Worm (Caenorhabditis elegans) whole organism, L1 larva: Measurements from ENCODE around the gene F22B7.9.

Source experiments
- C04F5.9 ChIP-seq: sonication (generic microtip); optimal IDR thresholded peaks from 2 replicates; lab custom pipeline; 2016; ENCODE audit warnings: missing genetic modification characterization, missing compliant biosample characterization
- C34B4.2 ChIP-seq: sonication (generic microtip); optimal IDR thresholded peaks from 2 replicates; lab custom pipeline; 2017; ENCODE audit warnings: mild to moderate bottlenecking, missing genetic modification characterization, missing compliant biosample characterization
- F16B12.6 ChIP-seq: fragments of 150-350 bp; optimal IDR thresholded peaks from 2 replicates; lab custom pipeline; 2014; ENCODE audit warnings: missing biosample characterization, missing genetic modification characterization
- blmp-1 ChIP-seq: fragments of 150-350 bp; optimal IDR thresholded peaks from 2 replicates; lab custom pipeline; 2014; ENCODE audit warnings: missing biosample characterization, missing genetic modification characterization
- ceh-63 ChIP-seq: fragments of 200-800 bp; sonication (Bioruptor generic); optimal IDR thresholded peaks from 2 replicates; lab custom pipeline; 2018; ENCODE audit warnings: mild to moderate bottlenecking, missing genetic modification characterization, missing compliant biosample characterization
- ceh-82 ChIP-seq, 3 experiments: fragments of 150-350 bp in 1 of 3; sonication (generic microtip) in 2 of 3; optimal IDR thresholded peaks; 2 replicates each; lab custom pipeline; 2014 to 2017; ENCODE audit warnings: missing biosample characterization in 3 of 3, missing genetic modification characterization in 3 of 3
- ceh-88 ChIP-seq: fragments of 200-800 bp; sonication (Bioruptor generic); IDR thresholded peaks from 2 replicates; pipeline ENCODE4 v1.3.6; 2022; ENCODE audit warnings: missing genetic modification characterization, missing compliant biosample characterization
- dpl-1 ChIP-seq, 3 experiments: fragments of 150-350 bp in 2 of 3; sonication (generic microtip) in 1 of 3; optimal IDR thresholded peaks; 2 replicates each; lab custom pipeline; 2014 to 2017; ENCODE audit warnings: missing biosample characterization in 3 of 3, missing genetic modification characterization in 3 of 3, missing genetic modification reagents in 3 of 3
- efl-1 ChIP-seq, 4 experiments: fragments of 150-350 bp; optimal IDR thresholded peaks in 3 of 4; peaks in 1 of 4; 1 replicate in 1 of 4; 2 replicates in 3 of 4; lab custom pipeline; 2014; ENCODE audit warnings: missing biosample characterization in 2 of 4, missing genetic modification characterization in 2 of 4, missing genetic modification reagents in 2 of 4
- egl-27 ChIP-seq, 2 experiments: fragments of 150-350 bp in 1 of 2; sonication (generic microtip); optimal IDR thresholded peaks; 3 replicates each; lab custom pipeline; 2017 to 2018; ENCODE audit warnings: missing biosample characterization in 2 of 2, missing genetic modification characterization in 2 of 2, missing genetic modification reagents in 2 of 2
- elt-3 ChIP-seq, 6 experiments: fragments of 150-350 bp in 1 of 6; sonication (generic microtip); optimal IDR thresholded peaks; 2 replicates each; lab custom pipeline; 2017 to 2018; ENCODE audit warnings: missing biosample characterization in 6 of 6, missing genetic modification characterization in 6 of 6, inconsistent platforms in 1 of 6
- fkh-4 ChIP-seq: sonication (generic microtip); optimal IDR thresholded peaks from 2 replicates; lab custom pipeline; 2016; ENCODE audit warnings: missing compliant biosample characterization, missing genetic modification characterization, borderline replicate concordance
- hlh-17 ChIP-seq: fragments of 200-800 bp; sonication (Bioruptor generic); optimal IDR thresholded peaks from 2 replicates; lab custom pipeline; 2018; ENCODE audit warnings: missing genetic modification characterization, mild to moderate bottlenecking, missing compliant biosample characterization, moderate library complexity, borderline replicate concordance
- hlh-4 ChIP-seq: sonication (generic microtip); optimal IDR thresholded peaks from 2 replicates; lab custom pipeline; 2016; ENCODE audit warnings: mild to moderate bottlenecking, missing genetic modification characterization, missing compliant biosample characterization
- hpl-2 ChIP-seq: fragments of 150-350 bp; optimal IDR thresholded peaks from 2 replicates; lab custom pipeline; 2014; ENCODE audit warnings: missing biosample characterization, missing genetic modification reagents, missing genetic modification characterization
- isw-1 ChIP-seq: fragments of 200-800 bp; sonication (Bioruptor generic); IDR thresholded peaks from 2 replicates; pipeline ENCODE4 v1.3.6; 2022; ENCODE audit warnings: missing genetic modification characterization, missing compliant biosample characterization
- jun-1 ChIP-seq: fragments of 150-350 bp; optimal IDR thresholded peaks from 2 replicates; lab custom pipeline; 2014; ENCODE audit warnings: missing biosample characterization, missing genetic modification reagents, missing genetic modification characterization
- lin-14 ChIP-seq: fragments of 200-800 bp; sonication (Bioruptor generic); optimal IDR thresholded peaks from 2 replicates; lab custom pipeline; 2018; ENCODE audit warnings: mild to moderate bottlenecking, missing genetic modification characterization, moderate library complexity, missing compliant biosample characterization
- lin-35 ChIP-seq, 2 experiments: fragments of 150-350 bp; optimal IDR thresholded peaks; 2 replicates each; lab custom pipeline; 2014; ENCODE audit warnings: missing biosample characterization in 2 of 2, missing genetic modification characterization in 2 of 2, missing genetic modification reagents in 2 of 2
- lin-39 ChIP-seq: fragments of 150-350 bp; optimal IDR thresholded peaks from 2 replicates; lab custom pipeline; 2014; ENCODE audit warnings: missing biosample characterization, missing genetic modification reagents, missing genetic modification characterization
- lir-3 ChIP-seq: sonication (generic microtip); optimal IDR thresholded peaks from 2 replicates; lab custom pipeline; 2016; ENCODE audit warnings: mild to moderate bottlenecking, missing genetic modification characterization, moderate library complexity, missing compliant biosample characterization; ENCODE audit not compliant: poor library complexity
- mdl-1 ChIP-seq, 2 experiments: fragments of 150-350 bp; optimal IDR thresholded peaks; 2 replicates each; lab custom pipeline; 2014 to 2017; ENCODE audit warnings: missing biosample characterization in 2 of 2, missing genetic modification characterization in 2 of 2, inconsistent platforms in 1 of 2
- mep-1 ChIP-seq: fragments of 150-350 bp; optimal IDR thresholded peaks from 2 replicates; lab custom pipeline; 2014; ENCODE audit warnings: missing biosample characterization, missing genetic modification characterization
- nhr-11 ChIP-seq: fragments of 150-350 bp; optimal IDR thresholded peaks from 2 replicates; lab custom pipeline; 2014; ENCODE audit warnings: missing biosample characterization, missing genetic modification characterization
- nhr-19 ChIP-seq: fragments of 200-800 bp; sonication (Bioruptor generic); conservative IDR thresholded peaks from 2 replicates; pipeline ENCODE4 v1.3.6; 2022; ENCODE audit warnings: missing genetic modification characterization, missing compliant biosample characterization
- nhr-20 ChIP-seq: sonication (generic microtip); optimal IDR thresholded peaks from 2 replicates; lab custom pipeline; 2016; ENCODE audit warnings: mild to moderate bottlenecking, missing genetic modification characterization, missing compliant biosample characterization
- nhr-28 ChIP-seq: fragments of 150-350 bp; optimal IDR thresholded peaks from 2 replicates; lab custom pipeline; 2014; ENCODE audit warnings: missing biosample characterization, missing genetic modification characterization
- nhr-47 ChIP-seq: sonication (generic microtip); optimal IDR thresholded peaks from 2 replicates; lab custom pipeline; 2016; ENCODE audit warnings: mild to moderate bottlenecking, missing genetic modification characterization, moderate library complexity, missing compliant biosample characterization
- nhr-71 ChIP-seq: sonication (generic microtip); optimal IDR thresholded peaks from 2 replicates; lab custom pipeline; 2016; ENCODE audit warnings: mild to moderate bottlenecking, missing genetic modification characterization, moderate library complexity, missing compliant biosample characterization
- nhr-76 ChIP-seq: sonication (generic microtip); optimal IDR thresholded peaks from 2 replicates; lab custom pipeline; 2017; ENCODE audit warnings: missing biosample characterization, missing genetic modification characterization
- nhr-85 ChIP-seq: sonication (generic microtip); peaks from one replicate; lab custom pipeline; 2016; ENCODE audit warnings: missing genetic modification characterization, inconsistent platforms, missing compliant biosample characterization
- pag-3 ChIP-seq: sonication (generic microtip); optimal IDR thresholded peaks from 2 replicates; lab custom pipeline; 2017; ENCODE audit warnings: missing genetic modification characterization, mild to moderate bottlenecking, missing compliant biosample characterization, antibody characterized with exemption, borderline replicate concordance; ENCODE audit not compliant: insufficient read depth
- pax-3 ChIP-seq: fragments of 200-800 bp; sonication (Bioruptor generic); optimal IDR thresholded peaks from 2 replicates; lab custom pipeline; 2018; ENCODE audit warnings: mild to moderate bottlenecking, missing genetic modification characterization, moderate library complexity, missing compliant biosample characterization
- rnt-1 ChIP-seq: sonication (generic microtip); optimal IDR thresholded peaks from 2 replicates; lab custom pipeline; 2016; ENCODE audit warnings: mild to moderate bottlenecking, missing genetic modification characterization, moderate library complexity, missing compliant biosample characterization
- skn-1 ChIP-seq: fragments of 150-350 bp; optimal IDR thresholded peaks from 2 replicates; lab custom pipeline; 2014; ENCODE audit warnings: missing biosample characterization, missing genetic modification characterization
- snpc-4 ChIP-seq: fragments of 150-350 bp; optimal IDR thresholded peaks from 2 replicates; lab custom pipeline; 2014; ENCODE audit warnings: missing biosample characterization, missing genetic modification characterization
- snu-23 ChIP-seq: sonication (generic microtip); optimal IDR thresholded peaks from 2 replicates; lab custom pipeline; 2016; ENCODE audit warnings: missing genetic modification characterization, missing compliant biosample characterization
- sox-4 ChIP-seq: sonication (generic microtip); optimal IDR thresholded peaks from 2 replicates; lab custom pipeline; 2016; ENCODE audit warnings: missing genetic modification characterization, missing compliant biosample characterization
- sptf-1 ChIP-seq: fragments of 150-350 bp; optimal IDR thresholded peaks from 2 replicates; lab custom pipeline; 2014; ENCODE audit warnings: missing biosample characterization, missing genetic modification characterization
- swsn-7 ChIP-seq: sonication (generic microtip); optimal IDR thresholded peaks from 2 replicates; lab custom pipeline; 2016; ENCODE audit warnings: missing genetic modification characterization, missing compliant biosample characterization
- tlp-1 ChIP-seq: fragments of 150-350 bp; optimal IDR thresholded peaks from 2 replicates; lab custom pipeline; 2014; ENCODE audit warnings: missing biosample characterization, missing genetic modification characterization
- unc-30 ChIP-seq: sonication (generic microtip); optimal IDR thresholded peaks from 2 replicates; lab custom pipeline; 2017; ENCODE audit warnings: missing biosample characterization, missing genetic modification characterization
- unc-62 ChIP-seq: fragments of 150-350 bp; optimal IDR thresholded peaks from 2 replicates; lab custom pipeline; 2014; ENCODE audit warnings: missing biosample characterization, missing genetic modification reagents, missing genetic modification characterization
- xbp-1 ChIP-seq: sonication (generic microtip); optimal IDR thresholded peaks from 2 replicates; lab custom pipeline; 2016; ENCODE audit warnings: missing genetic modification characterization, missing compliant biosample characterization

The F22B7.9 gene

ce11 chrIII:8689143-8689542 lies 35.4 kb upstream of the F22B7.9 start:
- TF ChIP-seq pag-3, result no peak
- no peak for TF ChIP-seq fkh-4

- peak; percentile 81 for TF ChIP-seq lin-14 (GFP tag; lab: Kevin White, UChicago)
- peak in 1 of 2 experiments; percentile 1 for TF ChIP-seq mdl-1 (tag; optimal IDR thresholded peaks at IDR 0.05; lab: Kevin White, UChicago)
- TF ChIP-seq snu-23, result peak; percentile 34
- TF ChIP-seq dpl-1 (GFP tag; optimal IDR thresholded peaks at IDR 0.05; lab: Kevin White, UChicago), result peak in 1 of 3 experiments; percentile 19
- TF ChIP-seq nhr-20 (tag; lab: Kevin White, UChicago), result peak; percentile 54
- TF ChIP-seq C34B4.2, result no peak
- TF ChIP-seq mep-1 (tag; lab: Kevin White, UChicago), result peak; percentile 4
- peak; percentile 38 for TF ChIP-seq nhr-71 (tag; lab: Kevin White, UChicago)
- no peak for TF ChIP-seq hlh-17
- TF ChIP-seq efl-1 (optimal IDR thresholded peaks at IDR 0.05; lab: Kevin White, UChicago), result no peak
- TF ChIP-seq efl-1 (GFP tag; optimal IDR thresholded peaks at IDR 0.05 in 1 of 2; lab: Kevin White, UChicago), result peak in 1 of 2 experiments; percentile 53
- no peak for TF ChIP-seq egl-27 (tag; optimal IDR thresholded peaks at IDR 0.05; lab: Kevin White, UChicago)
- no peak for TF ChIP-seq nhr-19 (GFP tag; lab: Robert Waterston, UW)
- no peak for TF ChIP-seq skn-1 (tag; lab: Kevin White, UChicago)
- peak in 1 of 2 experiments; percentile 28 for TF ChIP-seq lin-35 (GFP tag; optimal IDR thresholded peaks at IDR 0.05; lab: Kevin White, UChicago)
- no peak for TF ChIP-seq xbp-1 (tag; lab: Kevin White, UChicago)
- peak in 1 of 6 experiments; percentile 66 for TF ChIP-seq elt-3 (tag; optimal IDR thresholded peaks at IDR 0.05; lab: Kevin White, UChicago)
- TF ChIP-seq nhr-85 (tag; lab: Kevin White, UChicago), result peak; percentile 49
- TF ChIP-seq blmp-1 (tag; lab: Kevin White, UChicago), result peak; percentile 31
Observed at ce11 chrIII:8688438-8688946, 34.8 kb upstream of the F22B7.9 start, which contains the start of gene hadb-1. TSS of gene hadb-1 (minus strand) at chrIII:8688488.

- TF ChIP-seq ceh-63 (GFP tag; lab: Kevin White, UChicago), result no peak
- no peak for TF ChIP-seq sptf-1 (tag; lab: Kevin White, UChicago)
- TF ChIP-seq tlp-1, result no peak
- TF ChIP-seq isw-1 (GFP tag; lab: Robert Waterston, UW), result no peak
- TF ChIP-seq hpl-2 (GFP tag; lab: Kevin White, UChicago), result no peak
- TF ChIP-seq nhr-47 (tag; lab: Kevin White, UChicago), result no peak
- TF ChIP-seq lin-39 (tag; lab: Kevin White, UChicago), result no peak
- no peak for TF ChIP-seq ceh-82 (tag; optimal IDR thresholded peaks at IDR 0.05; lab: Kevin White, UChicago)
- no peak for TF ChIP-seq snu-23
- TF ChIP-seq hlh-17, result no peak
- no peak for TF ChIP-seq C04F5.9 (tag; lab: Kevin White, UChicago)
- no peak for TF ChIP-seq ceh-88 (GFP tag; lab: Robert Waterston, UW)
- TF ChIP-seq nhr-28 (tag; lab: Kevin White, UChicago), result no peak
- no peak for TF ChIP-seq pax-3 (tag; lab: Kevin White, UChicago)
- TF ChIP-seq hlh-4, result no peak
- no peak for TF ChIP-seq nhr-19 (GFP tag; lab: Robert Waterston, UW)
Observed at ce11 chrIII:8685590-8686240, 32.0 kb upstream of the F22B7.9 start.

- TF ChIP-seq unc-30 (tag; lab: Kevin White, UChicago) (no peak), snpc-4 (tag; lab: Kevin White, UChicago) (no peak), pax-3 (tag; lab: Kevin White, UChicago) (no peak), hlh-4 (no peak), nhr-76 (tag; lab: Kevin White, UChicago) (no peak), lin-14 (GFP tag; lab: Kevin White, UChicago) (peak; percentile 59), lir-3 (tag; lab: Kevin White, UChicago) (no peak), ceh-63 (GFP tag; lab: Kevin White, UChicago) (no peak), F16B12.6 (tag; lab: Kevin White, UChicago) (no peak), xbp-1 (tag; lab: Kevin White, UChicago) (no peak), swsn-7 (tag; lab: Kevin White, UChicago) (no peak), egl-27 (tag; optimal IDR thresholded peaks at IDR 0.05; lab: Kevin White, UChicago) (no peak), rnt-1 (tag; lab: Kevin White, UChicago) (peak; percentile 57), snu-23 (peak; percentile 12), nhr-11 (tag; lab: Kevin White, UChicago) (no peak), efl-1 (optimal IDR thresholded peaks at IDR 0.05; lab: Kevin White, UChicago) (peak in 1 of 2 experiments; percentile 10), efl-1 (GFP tag; optimal IDR thresholded peaks at IDR 0.05 in 1 of 2; lab: Kevin White, UChicago) (no peak), jun-1 (tag; lab: Kevin White, UChicago) (no peak), nhr-71 (tag; lab: Kevin White, UChicago) (peak; percentile 36), unc-62 (GFP tag; lab: Kevin White, UChicago) (no peak), sox-4 (tag; lab: Kevin White, UChicago) (no peak)
Observed at ce11 chrIII:8684421-8684820, 30.7 kb upstream of the F22B7.9 start, which contains the start of gene anmt-1. TSS of gene anmt-1 (plus strand) at chrIII:8684808.
